Fruit fly (Drosophila melanogaster) whole organism, prepupa: ENCODE measurements around the gene dpr6.

Experiments used
- Blimp-1 ChIP-seq: fragments of 200-800 bp; sonication (Bioruptor generic); optimal IDR thresholded peaks from 3 replicates; lab custom pipeline; 2017; ENCODE audit warnings: missing biosample characterization, missing genetic modification characterization, mild to moderate bottlenecking, moderate library complexity, missing genetic modification reagents
- CG11294 ChIP-seq: fragments of 200-800 bp; sonication (Bioruptor generic); IDR thresholded peaks from 2 replicates; pipeline ENCODE4 v1.3.6; 2022; ENCODE audit warnings: missing biosample characterization, missing genetic modification characterization
- CG11762 ChIP-seq: fragments of 200-800 bp; sonication (Bioruptor generic); optimal IDR thresholded peaks from 3 replicates; lab custom pipeline; 2016; ENCODE audit warnings: missing biosample characterization, missing genetic modification characterization; ENCODE audit not compliant: insufficient read depth
- CG15336 ChIP-seq: fragments of 200-800 bp; sonication (Bioruptor generic); IDR thresholded peaks from 2 replicates; pipeline ENCODE4 v1.3.6; 2022; ENCODE audit warnings: missing biosample characterization, missing genetic modification characterization
- CG16779 ChIP-seq: fragments of 200-800 bp; sonication (Bioruptor generic); optimal IDR thresholded peaks from 3 replicates; lab custom pipeline; 2017; ENCODE audit warnings: missing biosample characterization, mild to moderate bottlenecking, missing genetic modification characterization
- CG32006 ChIP-seq: fragments of 200-800 bp; sonication (Bioruptor generic); optimal IDR thresholded peaks from 3 replicates; lab custom pipeline; 2017; ENCODE audit warnings: missing biosample characterization, mild to moderate bottlenecking, missing genetic modification characterization
- CG34406 ChIP-seq: fragments of 200-800 bp; sonication (Bioruptor generic); optimal IDR thresholded peaks from 3 replicates; lab custom pipeline; 2016; ENCODE audit warnings: missing biosample characterization, missing genetic modification characterization
- CG6792 ChIP-seq: fragments of 200-800 bp; sonication (Bioruptor generic); optimal IDR thresholded peaks from 3 replicates; lab custom pipeline; 2016; ENCODE audit warnings: missing biosample characterization, missing genetic modification characterization
- CG6854 ChIP-seq: fragments of 200-800 bp; sonication (Bioruptor generic); optimal IDR thresholded peaks from 2 replicates; lab custom pipeline; 2017; ENCODE audit warnings: missing biosample characterization, mild to moderate bottlenecking, missing genetic modification characterization
- CG8119 ChIP-seq: fragments of 200-800 bp; sonication (Bioruptor generic); IDR thresholded peaks from 3 replicates; pipeline ENCODE4 v1.3.6; 2022; ENCODE audit warnings: missing biosample characterization, missing genetic modification characterization
- CG8319 ChIP-seq: fragments of 200-800 bp; sonication (Bioruptor generic); optimal IDR thresholded peaks from 3 replicates; lab custom pipeline; 2016; ENCODE audit warnings: missing biosample characterization, missing genetic modification characterization
- CG9139 ChIP-seq: fragments of 200-800 bp; sonication (Bioruptor generic); optimal IDR thresholded peaks from 3 replicates; lab custom pipeline; 2017; ENCODE audit warnings: missing biosample characterization, mild to moderate bottlenecking, missing genetic modification characterization
- Eip78C ChIP-seq: fragments of 200-800 bp; sonication (Bioruptor generic); peaks from one replicate; lab custom pipeline; 2016; ENCODE audit warnings: missing biosample characterization, missing genetic modification characterization
- Eip93F ChIP-seq: fragments of 200-800 bp; sonication (Bioruptor generic); optimal IDR thresholded peaks from 2 replicates; lab custom pipeline; 2016; ENCODE audit warnings: missing biosample characterization, mild to moderate bottlenecking, missing genetic modification characterization
- Ets21C ChIP-seq: fragments of 200-800 bp; sonication (Bioruptor generic); optimal IDR thresholded peaks from 3 replicates; lab custom pipeline; 2016; ENCODE audit warnings: missing biosample characterization, missing genetic modification characterization
- Ets96B ChIP-seq: fragments of 200-800 bp; optimal IDR thresholded peaks from 2 replicates; lab custom pipeline; 2019; ENCODE audit warnings: missing biosample characterization, mild to moderate bottlenecking, missing genetic modification characterization, moderate library complexity
- Gug ChIP-seq: fragments of 200-800 bp; sonication (Bioruptor generic); IDR thresholded peaks from 2 replicates; pipeline ENCODE4 v1.3.6; 2022; ENCODE audit warnings: missing biosample characterization, missing genetic modification characterization
- Hr38 ChIP-seq: sonication (Bioruptor generic); optimal IDR thresholded peaks from 2 replicates; lab custom pipeline; 2016; ENCODE audit warnings: missing biosample characterization, missing genetic modification characterization
- Hr39 ChIP-seq: fragments of 200-800 bp; sonication (Bioruptor generic); optimal IDR thresholded peaks from 2 replicates; lab custom pipeline; 2016; ENCODE audit warnings: missing biosample characterization, missing genetic modification characterization
- Lpt ChIP-seq: fragments of 200-800 bp; sonication (Bioruptor generic); optimal IDR thresholded peaks from 3 replicates; lab custom pipeline; 2016; ENCODE audit warnings: missing biosample characterization, missing genetic modification characterization
- OdsH ChIP-seq: fragments of 200-800 bp; sonication (Bioruptor generic); optimal IDR thresholded peaks from 3 replicates; lab custom pipeline; 2016; ENCODE audit warnings: missing biosample characterization, missing genetic modification characterization
- Smox ChIP-seq: fragments of 200-800 bp; sonication (Bioruptor generic); optimal IDR thresholded peaks from 3 replicates; lab custom pipeline; 2016; ENCODE audit warnings: missing biosample characterization, missing genetic modification characterization
- Sox102F ChIP-seq: fragments of 200-800 bp; sonication (Bioruptor generic); optimal IDR thresholded peaks from 2 replicates; lab custom pipeline; 2016; ENCODE audit warnings: missing biosample characterization, mild to moderate bottlenecking, missing genetic modification characterization
- Sox14 ChIP-seq: fragments of 200-800 bp; sonication (Bioruptor generic); optimal IDR thresholded peaks from 3 replicates; lab custom pipeline; 2016; ENCODE audit warnings: missing biosample characterization, missing genetic modification characterization
- Sox15 ChIP-seq: fragments of 200-800 bp; sonication (Bioruptor generic); optimal IDR thresholded peaks from 3 replicates; lab custom pipeline; 2016; ENCODE audit warnings: missing biosample characterization, missing genetic modification characterization
- achi ChIP-seq: fragments of 200-800 bp; sonication (Bioruptor generic); optimal IDR thresholded peaks from 3 replicates; lab custom pipeline; 2016; ENCODE audit warnings: missing biosample characterization, missing genetic modification characterization
- dac ChIP-seq: fragments of 200-800 bp; sonication (Bioruptor generic); optimal IDR thresholded peaks from 2 replicates; lab custom pipeline; 2017; ENCODE audit warnings: missing biosample characterization, mild to moderate bottlenecking, missing genetic modification characterization
- dsx ChIP-seq: fragments of 200-800 bp; optimal IDR thresholded peaks from 3 replicates; lab custom pipeline; 2019; ENCODE audit warnings: missing biosample characterization, mild to moderate bottlenecking, missing genetic modification characterization, moderate library complexity; ENCODE audit not compliant: poor library complexity, severe bottlenecking
- eg ChIP-seq: fragments of 200-800 bp; sonication (Bioruptor generic); IDR thresholded peaks from 3 replicates; pipeline ENCODE4 v1.3.6; 2022; ENCODE audit warnings: missing biosample characterization, missing genetic modification characterization
- esn ChIP-seq: fragments of 200-800 bp; sonication (Bioruptor generic); optimal IDR thresholded peaks from 2 replicates; lab custom pipeline; 2016; ENCODE audit warnings: missing biosample characterization, mild to moderate bottlenecking, missing genetic modification characterization, moderate library complexity
- fd85E ChIP-seq: fragments of 200-800 bp; sonication (Bioruptor generic); optimal IDR thresholded peaks from 3 replicates; lab custom pipeline; 2016; ENCODE audit warnings: missing biosample characterization, missing genetic modification characterization
- fkh ChIP-seq: fragments of 200-800 bp; sonication (Bioruptor generic); optimal IDR thresholded peaks from 3 replicates; lab custom pipeline; 2017; ENCODE audit warnings: missing biosample characterization, mild to moderate bottlenecking, missing genetic modification characterization, moderate library complexity
- net ChIP-seq: fragments of 200-800 bp; sonication (Bioruptor generic); optimal IDR thresholded peaks from 3 replicates; lab custom pipeline; 2016; ENCODE audit warnings: missing biosample characterization, missing genetic modification characterization
- pdm3 ChIP-seq: fragments of 200-800 bp; sonication (Bioruptor generic); optimal IDR thresholded peaks from 3 replicates; lab custom pipeline; 2016; ENCODE audit warnings: missing biosample characterization, missing genetic modification characterization
- spab ChIP-seq: fragments of 200-800 bp; sonication (Bioruptor generic); optimal IDR thresholded peaks from 2 replicates; lab custom pipeline; 2017; ENCODE audit warnings: missing biosample characterization, mild to moderate bottlenecking, missing genetic modification characterization, missing genetic modification reagents
- ss ChIP-seq, 2 experiments: fragments of 200-800 bp; sonication (Bioruptor generic); optimal IDR thresholded peaks; 2 replicates in 1 of 2; 3 replicates in 1 of 2; lab custom pipeline; 2017 to 2018; ENCODE audit warnings: mild to moderate bottlenecking in 2 of 2, missing biosample characterization in 2 of 2, missing genetic modification characterization in 2 of 2, moderate library complexity in 1 of 2
- svp ChIP-seq: fragments of 200-800 bp; sonication (Bioruptor generic); peaks from one replicate; lab custom pipeline; 2016; ENCODE audit warnings: missing biosample characterization, missing genetic modification characterization
- topi ChIP-seq: fragments of 200-800 bp; sonication (Bioruptor generic); optimal IDR thresholded peaks from 3 replicates; lab custom pipeline; 2016; ENCODE audit warnings: missing biosample characterization, missing genetic modification characterization
- vri ChIP-seq: fragments of 200-800 bp; sonication (Bioruptor generic); optimal IDR thresholded peaks from 3 replicates; lab custom pipeline; 2016; ENCODE audit warnings: missing biosample characterization, mild to moderate bottlenecking, missing genetic modification characterization

Gene dpr6

dm6 chr3L:10089350-10090266 is 115.2 kb downstream of the dpr6 start, which contains the start of gene CG14160:
Gene CG14160 (minus strand): TSS chr3L:10089400.
- TF ChIP-seq Ets96B (tag; lab: Kevin White, UChicago) (no peak), svp (GFP tag; lab: Kevin White, UChicago) (peak; percentile 4), CG6792 (no peak), vri (GFP tag; lab: Kevin White, UChicago) (peak; percentile 9), spab (GFP tag; lab: Kevin White, UChicago) (no peak), esn (GFP tag; lab: Kevin White, UChicago) (no peak)

- TF ChIP-seq OdsH (no peak), fkh (peak; percentile 44)
These were observed 117.9 kb downstream of the dpr6 start, which contains the start of gene CG32053 for dm6 chr3L:10092278-10092903. Gene CG32053 (minus strand): TSS chr3L:10092346.

dm6 chr3L:10094722-10095121 is 120.3 kb downstream of the dpr6 start, which contains the start of gene CG32054:
Gene CG32054 (minus strand): TSS chr3L:10094738.
- TF ChIP-seq vri (GFP tag; lab: Kevin White, UChicago) (peak; percentile 39), CG16779 (no peak)

- TF ChIP-seq Smox (GFP tag; lab: Kevin White, UChicago) (no peak), Eip93F (GFP tag; lab: Kevin White, UChicago) (no peak), Blimp-1 (GFP tag; lab: Kevin White, UChicago) (no peak), CG11294 (GFP tag; lab: Robert Waterston, UW) (no peak), CG32006 (GFP tag; lab: Kevin White, UChicago) (no peak), Ets96B (tag; lab: Kevin White, UChicago) (no peak)
These were observed 123.6 kb downstream of the dpr6 start, which contains the start of gene Srg2 for dm6 chr3L:10098015-10098414. Gene Srg2 (minus strand): TSS chr3L:10098115.

dm6 chr3L:10100781-10101180 is 126.3 kb downstream of the dpr6 start, which contains the start of gene CG42826:
Gene CG42826 (minus strand): TSS chr3L:10100881.
- no peak for TF ChIP-seq topi (GFP tag; lab: Kevin White, UChicago)
- no peak for TF ChIP-seq CG6854 (GFP tag; lab: Kevin White, UChicago)
- no peak for TF ChIP-seq Lpt (GFP tag; lab: Kevin White, UChicago)
- no peak for TF ChIP-seq Ets21C
- TF ChIP-seq CG8119, result no peak
- TF ChIP-seq Sox15 (GFP tag; lab: Kevin White, UChicago), result no peak
- no peak for TF ChIP-seq dac (GFP tag; lab: Kevin White, UChicago)
- TF ChIP-seq Hr39, result no peak
- no peak for TF ChIP-seq Hr38 (GFP tag; lab: Kevin White, UChicago)
- no peak for TF ChIP-seq Eip78C (GFP tag; lab: Kevin White, UChicago)
- TF ChIP-seq Gug (GFP tag; lab: Robert Waterston, UW), result no peak
- no peak for TF ChIP-seq Sox14 (GFP tag; lab: Kevin White, UChicago)

- TF ChIP-seq achi (GFP tag; lab: Kevin White, UChicago), result no peak
- no peak for TF ChIP-seq pdm3
- TF ChIP-seq CG9139 (GFP tag; lab: Kevin White, UChicago), result no peak
- TF ChIP-seq Smox (GFP tag; lab: Kevin White, UChicago), result no peak
- TF ChIP-seq spab (GFP tag; lab: Kevin White, UChicago), result no peak
- TF ChIP-seq Hr39, result no peak
- TF ChIP-seq CG11762 (GFP tag; lab: Kevin White, UChicago), result no peak
- no peak for TF ChIP-seq CG34406
- TF ChIP-seq eg (GFP tag; lab: Robert Waterston, UW), result no peak
- TF ChIP-seq Eip78C (GFP tag; lab: Kevin White, UChicago), result no peak
- no peak for TF ChIP-seq CG15336 (GFP tag; lab: Robert Waterston, UW)
- no peak for TF ChIP-seq Sox102F
- TF ChIP-seq Lpt (GFP tag; lab: Kevin White, UChicago), result no peak
- no peak for TF ChIP-seq net (GFP tag; lab: Kevin White, UChicago)
- TF ChIP-seq fd85E (GFP tag; lab: Kevin White, UChicago), result no peak
- TF ChIP-seq ss (GFP tag; optimal IDR thresholded peaks at IDR 0.05; lab: Kevin White, UChicago), result no peak
- TF ChIP-seq Eip93F (GFP tag; lab: Kevin White, UChicago), result no peak
- TF ChIP-seq dsx (GFP tag; lab: Kevin White, UChicago), result no peak
- TF ChIP-seq CG8319 (GFP tag; lab: Kevin White, UChicago), result no peak
These were observed 131.4 kb downstream of the dpr6 start for dm6 chr3L:10105820-10106219.
